Worm (Caenorhabditis elegans): ENCODE measurements around the gene T20D3.6.

Gene T20D3.6

ce11 chrIV:9374529-9374928, 35.4 kb upstream of the T20D3.6 start, which contains the start of gene C10C5.3:
TSS of gene C10C5.3 (plus strand) at chrIV:9374829.
- TF ChIP-seq mec-3 (tag; optimal IDR thresholded peaks at IDR 0.05; ENCODE audit: borderline replicate concordance) (no peak), odd-2 (tag; optimal IDR thresholded peaks at IDR 0.05) (no peak), nfya-1 (tag; optimal IDR thresholded peaks at IDR 0.05) (no peak), ceh-31 (tag; optimal IDR thresholded peaks at IDR 0.05) (no peak), ztf-16 (tag; optimal IDR thresholded peaks at IDR 0.05) (no peak), che-1 (tag; optimal IDR thresholded peaks at IDR 0.05) (no peak), sox-4 (tag; optimal IDR thresholded peaks at IDR 0.05) (no peak)

ce11 chrIV:9371126-9371525, 32.0 kb upstream of the T20D3.6 start, which contains the start of gene fbxc-58:
TSS of gene fbxc-58 (plus strand) at chrIV:9371508.
- TF ChIP-seq K02D7.2 (tag; optimal IDR thresholded peaks at IDR 0.05) = no peak
- no peak for TF ChIP-seq rnt-1 (tag; optimal IDR thresholded peaks at IDR 0.05)
- no peak for TF ChIP-seq che-1 (tag; optimal IDR thresholded peaks at IDR 0.05)
- no peak for TF ChIP-seq hlh-15 (tag; optimal IDR thresholded peaks at IDR 0.05)
- no peak for TF ChIP-seq ceh-22 (tag; optimal IDR thresholded peaks at IDR 0.05)
- no peak for TF ChIP-seq ceh-2 (tag; optimal IDR thresholded peaks at IDR 0.05)
- TF ChIP-seq T23F11.4 (GFP tag; optimal IDR thresholded peaks at IDR 0.05) = no peak
- no peak for TF ChIP-seq eyg-1 (tag; optimal IDR thresholded peaks at IDR 0.05)
- TF ChIP-seq fkh-10 (GFP tag; optimal IDR thresholded peaks at IDR 0.05) = no peak
- TF ChIP-seq zip-5 (tag; optimal IDR thresholded peaks at IDR 0.05) = no peak
- TF ChIP-seq lin-11 (tag; optimal IDR thresholded peaks at IDR 0.05) = no peak
- no peak for TF ChIP-seq nhr-11 (tag; optimal IDR thresholded peaks at IDR 0.05)
- TF ChIP-seq pax-1 (tag; optimal IDR thresholded peaks at IDR 0.05) = no peak
- no peak for TF ChIP-seq ama-1 (optimal IDR thresholded peaks at IDR 0.05)
- TF ChIP-seq elt-4 (tag; optimal IDR thresholded peaks at IDR 0.05) = no peak
- TF ChIP-seq ttx-3 (tag; optimal IDR thresholded peaks at IDR 0.05) = no peak
- TF ChIP-seq pros-1 (tag; optimal IDR thresholded peaks at IDR 0.05) = no peak

- TF ChIP-seq elt-4 (tag; optimal IDR thresholded peaks at IDR 0.05) = no peak
- TF ChIP-seq ttx-3 (tag; optimal IDR thresholded peaks at IDR 0.05) = no peak
- no peak for TF ChIP-seq elt-2 (tag; optimal IDR thresholded peaks at IDR 0.05)
- no peak for TF ChIP-seq syd-9 (tag; optimal IDR thresholded peaks at IDR 0.05)
- no peak for TF ChIP-seq pag-3 (tag; optimal IDR thresholded peaks at IDR 0.05; ENCODE audit: borderline replicate concordance)
- TF ChIP-seq lin-11 (tag; optimal IDR thresholded peaks at IDR 0.05) = no peak
- no peak for TF ChIP-seq gmeb-2 (tag; optimal IDR thresholded peaks at IDR 0.05)
- TF ChIP-seq C38D4.7 (GFP tag; optimal IDR thresholded peaks at IDR 0.05) = no peak
- TF ChIP-seq unc-3 (GFP tag; conservative IDR thresholded peaks at IDR 0.05) = no peak
- no peak for TF ChIP-seq unc-3 (tag; optimal IDR thresholded peaks at IDR 0.05)
- TF ChIP-seq fkh-6 (tag; optimal IDR thresholded peaks at IDR 0.05) = no peak
- TF ChIP-seq pqm-1 (tag; optimal IDR thresholded peaks at IDR 0.05) = no peak
Measured at ce11 chrIV:9367852-9368627, 28.9 kb upstream of the T20D3.6 start.

ce11 chrIV:9366411-9366810, 27.3 kb upstream of the T20D3.6 start, which contains the start of gene pezo-1:
TSS of gene pezo-1 (minus strand) at chrIV:9366511.
- no peak for TF ChIP-seq pag-3 (tag; optimal IDR thresholded peaks at IDR 0.05; ENCODE audit: borderline replicate concordance)
- no peak for TF ChIP-seq dmd-4 (tag; optimal IDR thresholded peaks at IDR 0.05; ENCODE audit: borderline replicate concordance)
- no peak for TF ChIP-seq pqm-1 (tag; optimal IDR thresholded peaks at IDR 0.05)
- no peak for TF ChIP-seq lim-6 (tag; optimal IDR thresholded peaks at IDR 0.05)
- no peak for TF ChIP-seq dve-1 (tag; optimal IDR thresholded peaks at IDR 0.05)
- no peak for TF ChIP-seq ceh-30 (tag; optimal IDR thresholded peaks at IDR 0.05)
- TF ChIP-seq pha-2 (tag; optimal IDR thresholded peaks at IDR 0.05) = no peak
- TF ChIP-seq ref-2 (tag; optimal IDR thresholded peaks at IDR 0.05) = no peak
- TF ChIP-seq ceh-22 (tag; optimal IDR thresholded peaks at IDR 0.05) = no peak
